Fruit fly (Drosophila melanogaster) whole organism, wandering third instar larva: Measurements from ENCODE around the gene piwi.

Experiments used
- Abd-B ChIP-seq: fragments of >200 bp; optimal IDR thresholded peaks from 2 replicates; lab custom pipeline; 2017; ENCODE audit warnings: missing biosample characterization, missing genetic modification characterization
- CG32264 ChIP-seq: fragments of 200-800 bp; sonication (Bioruptor generic); optimal IDR thresholded peaks from 2 replicates; lab custom pipeline; 2016; ENCODE audit warnings: missing biosample characterization, missing genetic modification characterization
- CG9705 ChIP-seq: fragments of 200-800 bp; sonication (Bioruptor generic); optimal IDR thresholded peaks from 2 replicates; lab custom pipeline; 2018; ENCODE audit warnings: missing biosample characterization, mild to moderate bottlenecking, missing genetic modification characterization
- CrebA ChIP-seq: fragments of 200-800 bp; sonication (Bioruptor generic); optimal IDR thresholded peaks from 2 replicates; lab custom pipeline; 2016; ENCODE audit warnings: missing biosample characterization, mild to moderate bottlenecking, missing genetic modification characterization, borderline replicate concordance
- Dfd ChIP-seq: fragments of >200 bp; optimal IDR thresholded peaks from 2 replicates; lab custom pipeline; 2017; ENCODE audit warnings: missing biosample characterization, missing genetic modification characterization
- Dif ChIP-seq: fragments of 200-275, 200-300 bp; sonication (Bioruptor generic); optimal IDR thresholded peaks from 2 replicates; lab custom pipeline; 2018; ENCODE audit warnings: missing biosample characterization, missing genetic modification characterization; ENCODE audit not compliant: partially characterized antibody
- GATAd ChIP-seq: sonication (Bioruptor generic); optimal IDR thresholded peaks from 2 replicates; lab custom pipeline; 2016; ENCODE audit warnings: missing biosample characterization, missing genetic modification characterization
- HLH106 ChIP-seq: fragments of 200-800 bp; optimal IDR thresholded peaks from 3 replicates; lab custom pipeline; 2019; ENCODE audit warnings: missing biosample characterization, mild to moderate bottlenecking, missing genetic modification characterization, moderate library complexity
- Hnf4 ChIP-seq: fragments of 200-800 bp; sonication (Bioruptor generic); optimal IDR thresholded peaks from 2 replicates; lab custom pipeline; 2016; ENCODE audit warnings: missing biosample characterization, mild to moderate bottlenecking, missing genetic modification characterization
- Hr78 ChIP-seq: fragments of >200 bp; optimal IDR thresholded peaks from 2 replicates; lab custom pipeline; 2017; ENCODE audit warnings: missing biosample characterization, missing genetic modification characterization
- Hr83 ChIP-seq: fragments of 200-300 bp; sonication (Bioruptor generic); optimal IDR thresholded peaks from 2 replicates; lab custom pipeline; 2016; ENCODE audit warnings: missing biosample characterization, mild to moderate bottlenecking, missing genetic modification characterization, moderate library complexity; ENCODE audit not compliant: poor library complexity, severe bottlenecking
- Jra ChIP-seq: sonication (Bioruptor generic); optimal IDR thresholded peaks from 2 replicates; lab custom pipeline; 2016; ENCODE audit warnings: missing biosample characterization, missing genetic modification characterization
- Mio ChIP-seq: sonication (Bioruptor generic); optimal IDR thresholded peaks from 2 replicates; lab custom pipeline; 2016; ENCODE audit warnings: missing biosample characterization, missing genetic modification characterization
- Myc ChIP-seq: fragments of >200 bp; optimal IDR thresholded peaks from 2 replicates; lab custom pipeline; 2017
- N ChIP-seq: fragments of >200 bp; optimal IDR thresholded peaks from 2 replicates; lab custom pipeline; 2018; ENCODE audit warnings: missing biosample characterization, missing external identifiers, missing genetic modification characterization
- OdsH ChIP-seq: fragments of 200-800 bp; sonication (Bioruptor generic); optimal IDR thresholded peaks from 2 replicates; lab custom pipeline; 2016; ENCODE audit warnings: missing biosample characterization, mild to moderate bottlenecking, missing genetic modification characterization
- Rel ChIP-seq, 2 experiments: fragments of 200-800 bp; sonication (Bioruptor generic) in 1 of 2; optimal IDR thresholded peaks; 2 replicates in 1 of 2; 3 replicates in 1 of 2; lab custom pipeline; 2016 to 2019; ENCODE audit warnings: mild to moderate bottlenecking in 2 of 2, missing biosample characterization in 2 of 2, missing genetic modification characterization in 2 of 2, moderate library complexity in 1 of 2
- Sp1 ChIP-seq: fragments of 200-800 bp; sonication (Bioruptor generic); optimal IDR thresholded peaks from 3 replicates; lab custom pipeline; 2019; ENCODE audit warnings: missing biosample characterization, mild to moderate bottlenecking, missing genetic modification characterization, moderate library complexity
- Vsx2 ChIP-seq: fragments of 200-300, 225-300 bp; sonication (Bioruptor generic); optimal IDR thresholded peaks from 2 replicates; lab custom pipeline; 2018; ENCODE audit warnings: missing biosample characterization, missing genetic modification characterization; ENCODE audit not compliant: partially characterized antibody
- br ChIP-seq: fragments of 200-800 bp; sonication (Bioruptor generic); optimal IDR thresholded peaks from 2 replicates; lab custom pipeline; 2016; ENCODE audit warnings: missing biosample characterization, missing genetic modification characterization
- brk ChIP-seq: fragments of 200-800 bp; sonication (Bioruptor generic); optimal IDR thresholded peaks from 2 replicates; lab custom pipeline; 2016; ENCODE audit warnings: missing biosample characterization, mild to moderate bottlenecking, missing genetic modification characterization
- dl ChIP-seq, 2 experiments: fragments of 175-275, 200-275 bp in 1 of 2; fragments of 200-275 bp in 1 of 2; sonication (Bioruptor generic); optimal IDR thresholded peaks; lab custom pipeline; 2018; ENCODE audit warnings: mild to moderate bottlenecking in 2 of 2, missing biosample characterization in 2 of 2, missing genetic modification characterization in 2 of 2, moderate library complexity in 2 of 2; ENCODE audit not compliant: partially characterized antibody in 2 of 2, insufficient read depth in 1 of 2
- dmrt93B ChIP-seq: fragments of 200-800 bp; sonication (Bioruptor generic); optimal IDR thresholded peaks from 2 replicates; lab custom pipeline; 2018; ENCODE audit warnings: missing biosample characterization, mild to moderate bottlenecking, missing genetic modification characterization
- dsf ChIP-seq: sonication (Bioruptor generic); optimal IDR thresholded peaks from 2 replicates; lab custom pipeline; 2016; ENCODE audit warnings: missing biosample characterization, missing genetic modification characterization, borderline replicate concordance
- ey ChIP-seq: fragments of 200-800 bp; sonication (Bioruptor generic); optimal IDR thresholded peaks from 2 replicates; lab custom pipeline; 2016; ENCODE audit warnings: missing biosample characterization, missing genetic modification characterization
- foxo ChIP-seq, 2 experiments: fragments of 200-800 bp; sonication (Bioruptor generic); optimal IDR thresholded peaks; 2 replicates in 1 of 2; 3 replicates in 1 of 2; lab custom pipeline; 2016 to 2017; ENCODE audit warnings: missing biosample characterization in 2 of 2, missing genetic modification characterization in 2 of 2
- fru ChIP-seq: fragments of 200-800 bp; sonication (Bioruptor generic); optimal IDR thresholded peaks from 3 replicates; lab custom pipeline; 2016; ENCODE audit warnings: missing biosample characterization, mild to moderate bottlenecking, missing genetic modification characterization
- h ChIP-seq: fragments of 200-800 bp; sonication (Bioruptor generic); optimal IDR thresholded peaks from 3 replicates; lab custom pipeline; 2016; ENCODE audit warnings: missing biosample characterization, mild to moderate bottlenecking, missing genetic modification characterization
- jim ChIP-seq: fragments of 175-275, 200-325 bp; sonication (Bioruptor generic); optimal IDR thresholded peaks from 2 replicates; lab custom pipeline; 2016; ENCODE audit warnings: missing biosample characterization, mild to moderate bottlenecking, missing genetic modification characterization
- lola ChIP-seq: fragments of >200 bp; optimal IDR thresholded peaks from 2 replicates; lab custom pipeline; 2017; ENCODE audit warnings: missing biosample characterization, missing genetic modification characterization
- pan ChIP-seq: fragments of >200 bp; optimal IDR thresholded peaks from 2 replicates; lab custom pipeline; 2017
- psq ChIP-seq: fragments of 200-800 bp; sonication (Bioruptor generic); optimal IDR thresholded peaks from 3 replicates; lab custom pipeline; 2017; ENCODE audit warnings: missing biosample characterization, mild to moderate bottlenecking, missing genetic modification characterization, moderate library complexity
- rgr ChIP-seq: fragments of 200-800 bp; sonication (Bioruptor generic); optimal IDR thresholded peaks from 3 replicates; lab custom pipeline; 2016; ENCODE audit warnings: missing biosample characterization, mild to moderate bottlenecking, missing genetic modification characterization
- sage ChIP-seq: fragments of 200-800 bp; sonication (Bioruptor generic); optimal IDR thresholded peaks from 2 replicates; lab custom pipeline; 2016; ENCODE audit warnings: missing biosample characterization, mild to moderate bottlenecking, missing genetic modification characterization
- sv ChIP-seq: fragments of 200-800 bp; sonication (Bioruptor generic); optimal IDR thresholded peaks from 3 replicates; lab custom pipeline; 2016; ENCODE audit warnings: missing biosample characterization, missing genetic modification characterization
- tai ChIP-seq: sonication (Bioruptor generic); optimal IDR thresholded peaks from 2 replicates; lab custom pipeline; 2016; ENCODE audit warnings: missing biosample characterization, missing genetic modification characterization
- usp ChIP-seq: fragments of >200 bp; optimal IDR thresholded peaks from 2 replicates; lab custom pipeline; 2017; ENCODE audit warnings: missing biosample characterization, missing genetic modification characterization
- woc ChIP-seq: sonication (Bioruptor generic); optimal IDR thresholded peaks from 2 replicates; lab custom pipeline; 2016; ENCODE audit warnings: missing biosample characterization, mild to moderate bottlenecking, missing genetic modification characterization

The piwi gene

DNA sequence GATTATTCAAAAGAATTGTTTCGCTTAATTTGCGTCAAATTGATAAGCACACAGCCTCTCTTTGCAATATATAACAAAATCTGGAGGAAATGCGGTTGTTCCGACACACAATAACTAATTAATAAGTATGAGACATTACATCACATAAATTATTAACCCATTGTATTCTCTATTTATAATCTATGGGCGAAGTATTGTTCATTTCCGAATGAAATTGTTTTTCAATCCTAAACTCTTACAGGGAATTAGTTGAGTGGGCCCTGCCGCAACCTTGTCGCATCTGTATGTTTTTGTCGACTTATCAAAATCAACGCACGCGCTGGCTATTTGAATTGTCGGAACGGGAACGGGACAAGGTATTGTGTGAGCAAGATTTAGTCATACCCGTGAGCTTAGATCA lies 15.0 kb downstream of the piwi start, which contains the start of gene CG16743:
TSS of gene CG16743 (plus strand) at position 57 of the 400 bp plus-strand sequence.
- TF ChIP-seq Hr83 (GFP tag; lab: Kevin White, UChicago) (no peak), br (no peak), N (GFP tag; lab: Kevin White, UChicago) (no peak), Abd-B (GFP tag; lab: Kevin White, UChicago) (no peak), ey (GFP tag; lab: Kevin White, UChicago) (peak; percentile 77), fru (GFP tag; lab: Kevin White, UChicago) (peak; percentile 77), Jra (GFP tag; lab: Kevin White, UChicago) (no peak), foxo (GFP tag; optimal IDR thresholded peaks at IDR 0.05; lab: Kevin White, UChicago) (peak in 1 of 2 experiments; percentile 70), Dfd (GFP tag; lab: Kevin White, UChicago) (no peak), Vsx2 (no peak), jim (no peak), lola (no peak), Hr78 (GFP tag; lab: Kevin White, UChicago) (no peak), CG9705 (no peak), h (GFP tag; lab: Kevin White, UChicago) (peak; percentile 79), rgr (GFP tag; lab: Kevin White, UChicago) (peak; percentile 80), OdsH (GFP tag; lab: Kevin White, UChicago) (peak; percentile 43), woc (GFP tag; lab: Kevin White, UChicago) (no peak), brk (no peak), sage (GFP tag; lab: Kevin White, UChicago) (no peak), pan (lab: Kevin White, UChicago) (no peak), HLH106 (peak; percentile 72), Mio (GFP tag; lab: Kevin White, UChicago) (no peak), sv (GFP tag; lab: Kevin White, UChicago) (no peak), dl (GFP tag; optimal IDR thresholded peaks at IDR 0.05; lab: Kevin White, UChicago; ENCODE audit: insufficient read depth in 1 of 2, partially characterized antibody in 2 of 2) (no peak), usp (GFP tag; lab: Kevin White, UChicago) (no peak), Dif (GFP tag; lab: Kevin White, UChicago) (no peak), psq (GFP tag; lab: Kevin White, UChicago) (peak; percentile 54), Hnf4 (peak; percentile 46), dsf (GFP tag; lab: Kevin White, UChicago) (no peak), Sp1 (peak; percentile 62), GATAd (GFP tag; lab: Kevin White, UChicago) (no peak), Rel (GFP tag; optimal IDR thresholded peaks at IDR 0.05; lab: Kevin White, UChicago) (no peak), Rel (tag; optimal IDR thresholded peaks at IDR 0.05; lab: Kevin White, UChicago) (no peak), dmrt93B (GFP tag; lab: Kevin White, UChicago) (no peak), Myc (no peak), CrebA (GFP tag; lab: Kevin White, UChicago) (no peak), CG32264 (peak; percentile 24), tai (GFP tag; lab: Kevin White, UChicago) (no peak)
- TF ChIP-seq, all 38 proteins: peak for 11

DNA sequence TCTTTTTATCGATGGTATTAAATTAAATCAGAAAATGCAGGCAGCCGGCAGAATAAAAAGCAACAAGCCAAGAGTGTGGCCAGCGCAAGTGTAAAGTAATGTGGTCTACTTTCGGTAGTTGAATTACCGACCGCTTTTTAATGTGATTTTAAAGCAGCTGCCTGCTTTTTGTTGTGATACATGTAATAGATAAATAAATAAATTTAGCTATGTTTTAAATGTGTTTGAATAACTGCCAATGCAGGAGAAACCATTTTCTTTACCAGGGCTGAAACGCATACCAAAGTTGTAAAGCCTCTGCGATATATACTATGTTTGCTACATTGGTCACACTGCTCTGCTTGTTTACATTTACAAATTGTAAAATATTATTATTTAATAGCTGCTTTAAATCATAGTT lies 17.1 kb downstream of the piwi start, which contains the start of the genes Tmem214 and YL-1:
TSS of gene Tmem214 (minus strand) at position 142 of the 400 bp plus-strand sequence.
TSS of gene YL-1 (plus strand) at position 310 of the 400 bp plus-strand sequence.
- no peak for TF ChIP-seq CrebA (GFP tag; lab: Kevin White, UChicago)
- no peak for TF ChIP-seq Mio (GFP tag; lab: Kevin White, UChicago)
- no peak for TF ChIP-seq sage (GFP tag; lab: Kevin White, UChicago)
- TF ChIP-seq Myc, result peak; percentile 16
- no peak for TF ChIP-seq dl (GFP tag; optimal IDR thresholded peaks at IDR 0.05; lab: Kevin White, UChicago; ENCODE audit: insufficient read depth in 1 of 2, partially characterized antibody in 2 of 2)
- TF ChIP-seq sv (GFP tag; lab: Kevin White, UChicago), result no peak
- no peak for TF ChIP-seq Hr78 (GFP tag; lab: Kevin White, UChicago)
- TF ChIP-seq Rel (GFP tag; optimal IDR thresholded peaks at IDR 0.05; lab: Kevin White, UChicago), result no peak
- TF ChIP-seq Rel (tag; optimal IDR thresholded peaks at IDR 0.05; lab: Kevin White, UChicago), result peak; percentile 33
- TF ChIP-seq h (GFP tag; lab: Kevin White, UChicago), result peak; percentile 2
- no peak for TF ChIP-seq N (GFP tag; lab: Kevin White, UChicago)
- TF ChIP-seq brk, result no peak
- TF ChIP-seq rgr (GFP tag; lab: Kevin White, UChicago), result no peak
- no peak for TF ChIP-seq CG32264
- TF ChIP-seq Vsx2, result no peak
- no peak for TF ChIP-seq dsf (GFP tag; lab: Kevin White, UChicago)
- peak; percentile 28 for TF ChIP-seq Hnf4
- peak; percentile 8 for TF ChIP-seq Sp1
- TF ChIP-seq Dif (GFP tag; lab: Kevin White, UChicago), result no peak
- TF ChIP-seq ey (GFP tag; lab: Kevin White, UChicago), result no peak
- TF ChIP-seq GATAd (GFP tag; lab: Kevin White, UChicago), result no peak
- no peak for TF ChIP-seq Jra (GFP tag; lab: Kevin White, UChicago)
- no peak for TF ChIP-seq HLH106
- TF ChIP-seq psq (GFP tag; lab: Kevin White, UChicago), result no peak
- no peak for TF ChIP-seq lola
- no peak for TF ChIP-seq woc (GFP tag; lab: Kevin White, UChicago)
- TF ChIP-seq, all 38 proteins: peak for 5
